Fruit fly (Drosophila melanogaster) whole organism, embryonic: ENCODE results near the gene Cp18.

ENCODE experiments used
- Ada2b ChIP-seq: fragments of 200-800 bp; sonication (Bioruptor generic); IDR thresholded peaks from 2 replicates; pipeline ENCODE4 v1.3.6; 2022; ENCODE audit warnings: missing biosample characterization, missing genetic modification characterization
- Adf1 ChIP-seq: fragments of 200-800 bp; sonication (Bioruptor generic); IDR thresholded peaks from 2 replicates; pipeline ENCODE4 v1.3.6; 2022; ENCODE audit warnings: missing biosample characterization, missing genetic modification characterization
- Atf-2 ChIP-seq: fragments of 200-800 bp; sonication (Bioruptor generic); optimal IDR thresholded peaks from 2 replicates; lab custom pipeline; 2016; ENCODE audit warnings: missing biosample characterization, missing genetic modification characterization
- Bdp1 ChIP-seq: fragments of 200-800 bp; sonication (Bioruptor generic); optimal IDR thresholded peaks from 3 replicates; lab custom pipeline; 2016; ENCODE audit warnings: missing biosample characterization, missing genetic modification characterization
- Blimp-1 ChIP-seq: fragments of 200-800 bp; sonication (Bioruptor generic); optimal IDR thresholded peaks from 3 replicates; lab custom pipeline; 2018; ENCODE audit warnings: missing biosample characterization, missing genetic modification characterization, mild to moderate bottlenecking, moderate library complexity, missing genetic modification reagents
- Bteb2 ChIP-seq: fragments of 200-800 bp; sonication (Bioruptor generic); optimal IDR thresholded peaks from 2 replicates; lab custom pipeline; 2016; ENCODE audit warnings: missing biosample characterization, missing genetic modification characterization
- CG12299 ChIP-seq: fragments of 200-800 bp; sonication (Bioruptor generic); optimal IDR thresholded peaks from 2 replicates; lab custom pipeline; 2018; ENCODE audit warnings: missing biosample characterization, mild to moderate bottlenecking, missing genetic modification characterization
- CG13424 ChIP-seq: fragments of 200-800 bp; sonication (Bioruptor generic); optimal IDR thresholded peaks from 2 replicates; lab custom pipeline; 2019; ENCODE audit warnings: missing biosample characterization, mild to moderate bottlenecking, missing genetic modification characterization, moderate library complexity
- CG14014 ChIP-seq: fragments of 200-800 bp; sonication (Bioruptor generic); IDR thresholded peaks from 2 replicates; pipeline ENCODE4 v1.3.6; 2022; ENCODE audit warnings: missing biosample characterization, missing genetic modification characterization
- CG14710 ChIP-seq: fragments of 200-800 bp; sonication (Bioruptor generic); optimal IDR thresholded peaks from 3 replicates; lab custom pipeline; 2019; ENCODE audit warnings: missing biosample characterization, mild to moderate bottlenecking, missing genetic modification characterization, moderate library complexity
- CG1603 ChIP-seq: fragments of 200-800 bp; sonication (Bioruptor generic); optimal IDR thresholded peaks from 2 replicates; lab custom pipeline; 2019; ENCODE audit warnings: missing biosample characterization, mild to moderate bottlenecking, missing genetic modification characterization, moderate library complexity
- CG17186 ChIP-seq: fragments of 200-800 bp; sonication (Bioruptor generic); optimal IDR thresholded peaks from 3 replicates; lab custom pipeline; 2017; ENCODE audit warnings: missing biosample characterization, missing genetic modification reagents, missing genetic modification characterization
- CG2116 ChIP-seq: fragments of 200-800 bp; sonication (Bioruptor generic); optimal IDR thresholded peaks from 3 replicates; lab custom pipeline; 2018; ENCODE audit warnings: missing biosample characterization, mild to moderate bottlenecking, missing genetic modification characterization
- CG32767 ChIP-seq: fragments of 200-800 bp; sonication (Bioruptor generic); IDR thresholded peaks from 2 replicates; pipeline ENCODE4 v1.3.6; 2022; ENCODE audit warnings: missing biosample characterization, missing genetic modification characterization
- CG4854 ChIP-seq: fragments of 200-800 bp; sonication (Bioruptor generic); optimal IDR thresholded peaks from 2 replicates; lab custom pipeline; 2016; ENCODE audit warnings: missing biosample characterization, missing genetic modification characterization, inconsistent platforms
- CG6272 ChIP-seq: fragments of 200-800 bp; sonication (Bioruptor generic); IDR thresholded peaks from 2 replicates; pipeline ENCODE4 v1.3.6; 2022; ENCODE audit warnings: missing biosample characterization, missing genetic modification characterization
- CG7271 ChIP-seq: fragments of 200-800 bp; sonication (Bioruptor generic); optimal IDR thresholded peaks from 2 replicates; lab custom pipeline; 2018; ENCODE audit warnings: missing biosample characterization, mild to moderate bottlenecking, missing genetic modification characterization, moderate library complexity
- CG7839 ChIP-seq: fragments of 200-800 bp; sonication (Bioruptor generic); optimal IDR thresholded peaks from 3 replicates; lab custom pipeline; 2018; ENCODE audit warnings: missing biosample characterization, mild to moderate bottlenecking, missing genetic modification characterization, moderate library complexity
- CG8281 ChIP-seq: fragments of 200-800 bp; sonication (Bioruptor generic); optimal IDR thresholded peaks from 2 replicates; lab custom pipeline; 2018; ENCODE audit warnings: missing biosample characterization, mild to moderate bottlenecking, missing genetic modification characterization, moderate library complexity
- CG8765 ChIP-seq: fragments of 200-800 bp; sonication (Bioruptor generic); IDR thresholded peaks from 2 replicates; pipeline ENCODE4 v1.3.6; 2022; ENCODE audit warnings: missing biosample characterization, missing genetic modification characterization
- CG9932 ChIP-seq: fragments of 200-800 bp; sonication (Bioruptor generic); IDR thresholded peaks from 2 replicates; pipeline ENCODE4 v1.3.6; 2022; ENCODE audit warnings: missing biosample characterization, missing genetic modification characterization
- CHES-1-like ChIP-seq: fragments of 200-800 bp; sonication (Bioruptor generic); optimal IDR thresholded peaks from 2 replicates; lab custom pipeline; 2016; ENCODE audit warnings: missing biosample characterization, missing genetic modification characterization
- D ChIP-seq, 2 experiments: fragments of 200-800 bp in 1 of 2; fragments of >200 bp in 1 of 2; sonication (Bioruptor generic) in 1 of 2; optimal IDR thresholded peaks; 2 replicates in 1 of 2; 3 replicates in 1 of 2; lab custom pipeline; 2017; ENCODE audit warnings: mild to moderate bottlenecking in 1 of 2, missing biosample characterization in 1 of 2, missing genetic modification characterization in 1 of 2, missing genetic modification reagents in 1 of 2
- Ets65A ChIP-seq: fragments of 200-800 bp; sonication (Bioruptor generic); peaks from one replicate; lab custom pipeline; 2016; ENCODE audit warnings: missing biosample characterization, missing genetic modification characterization
- Fer3 ChIP-seq: fragments of 200-800 bp; sonication (Bioruptor generic); optimal IDR thresholded peaks from 2 replicates; lab custom pipeline; 2018; ENCODE audit warnings: missing biosample characterization, mild to moderate bottlenecking, missing genetic modification characterization, moderate library complexity
- GATAe ChIP-seq: fragments of 200-800 bp; sonication (Bioruptor generic); conservative IDR thresholded peaks from 2 replicates; pipeline ENCODE4 v1.3.6; 2022; ENCODE audit warnings: missing biosample characterization, missing genetic modification characterization
- Gug ChIP-seq: fragments of 200-800 bp; sonication (Bioruptor generic); IDR thresholded peaks from 4 replicates; pipeline ENCODE4 v1.3.6; 2022; ENCODE audit warnings: missing biosample characterization, missing genetic modification characterization
- HLHmδ ChIP-seq: fragments of 200-800 bp; sonication (Bioruptor generic); optimal IDR thresholded peaks from 2 replicates; lab custom pipeline; 2018; ENCODE audit warnings: missing biosample characterization, mild to moderate bottlenecking, missing genetic modification characterization, moderate library complexity
- Mad ChIP-seq: fragments of 200-800 bp; sonication (Bioruptor generic); optimal IDR thresholded peaks from 2 replicates; lab custom pipeline; 2016; ENCODE audit warnings: missing biosample characterization, missing genetic modification characterization
- Nf-YC ChIP-seq: fragments of 200-800 bp; optimal IDR thresholded peaks from 3 replicates; lab custom pipeline; 2019; ENCODE audit warnings: missing biosample characterization, mild to moderate bottlenecking, missing genetic modification characterization, moderate library complexity
- Sox100B ChIP-seq: fragments of 200-800 bp; sonication (Bioruptor generic); optimal IDR thresholded peaks from 3 replicates; lab custom pipeline; 2018; ENCODE audit warnings: missing biosample characterization, mild to moderate bottlenecking, missing genetic modification characterization
- Sox102F ChIP-seq: fragments of 200-800 bp; sonication (Bioruptor generic); optimal IDR thresholded peaks from 2 replicates; lab custom pipeline; 2018; ENCODE audit warnings: missing biosample characterization, mild to moderate bottlenecking, missing genetic modification characterization, moderate library complexity
- Stat92E ChIP-seq, 3 experiments: fragments of >200 bp in 2 of 3; fragments of 200-800 bp in 1 of 3; sonication (Bioruptor generic) in 1 of 3; optimal IDR thresholded peaks; 2 replicates each; lab custom pipeline; 2017 to 2019; ENCODE audit warnings: missing biosample characterization in 3 of 3, missing genetic modification characterization in 3 of 3, mild to moderate bottlenecking in 1 of 3, moderate library complexity in 1 of 3
- TFAM ChIP-seq: fragments of 200-800 bp; sonication (Bioruptor generic); optimal IDR thresholded peaks from 2 replicates; lab custom pipeline; 2017; ENCODE audit warnings: missing biosample characterization, missing genetic modification characterization, inconsistent platforms
- Vsx1 ChIP-seq: fragments of 200-800 bp; sonication (Bioruptor generic); optimal IDR thresholded peaks from 2 replicates; lab custom pipeline; 2017; ENCODE audit warnings: missing biosample characterization, mild to moderate bottlenecking, missing genetic modification characterization, missing genetic modification reagents
- al ChIP-seq: fragments of 200-800 bp; sonication (Bioruptor generic); IDR thresholded peaks from 2 replicates; pipeline ENCODE4 v1.3.6; 2022; ENCODE audit warnings: missing biosample characterization, missing genetic modification characterization
- chinmo ChIP-seq: fragments of 200-800 bp; sonication (Bioruptor generic); IDR thresholded peaks from 4 replicates; pipeline ENCODE4 v1.3.6; 2022; ENCODE audit warnings: missing biosample characterization, missing genetic modification characterization; ENCODE audit not compliant: partially characterized antibody
- cwo ChIP-seq: fragments of 200-800 bp; sonication (Bioruptor generic); optimal IDR thresholded peaks from 3 replicates; lab custom pipeline; 2017; ENCODE audit warnings: missing biosample characterization, missing genetic modification characterization, mild to moderate bottlenecking, moderate library complexity, missing genetic modification reagents
- dmrt99B ChIP-seq: fragments of 200-800 bp; sonication (Bioruptor generic); optimal IDR thresholded peaks from 2 replicates; lab custom pipeline; 2018; ENCODE audit warnings: missing biosample characterization, mild to moderate bottlenecking, missing genetic modification characterization, moderate library complexity
- exex ChIP-seq: fragments of 200-800 bp; sonication (Bioruptor generic); optimal IDR thresholded peaks from 4 replicates; lab custom pipeline; 2018; ENCODE audit warnings: missing biosample characterization, mild to moderate bottlenecking, missing genetic modification characterization, moderate library complexity
- h ChIP-seq: fragments of >200 bp; optimal IDR thresholded peaks from 2 replicates; lab custom pipeline; 2017
- maf-S ChIP-seq: fragments of 200-800 bp; sonication (Bioruptor generic); optimal IDR thresholded peaks from 2 replicates; lab custom pipeline; 2016; ENCODE audit warnings: missing biosample characterization, missing genetic modification characterization
- nom ChIP-seq: fragments of 200-800 bp; sonication (Bioruptor generic); optimal IDR thresholded peaks from 2 replicates; lab custom pipeline; 2017; ENCODE audit warnings: missing biosample characterization, missing genetic modification characterization, mild to moderate bottlenecking, moderate library complexity, missing genetic modification reagents
- pho ChIP-seq: fragments of 200-800 bp; sonication (Bioruptor generic); optimal IDR thresholded peaks from 2 replicates; lab custom pipeline; 2016; ENCODE audit warnings: missing biosample characterization, missing genetic modification characterization
- rib ChIP-seq: fragments of 200-800 bp; sonication (Bioruptor generic); IDR thresholded peaks from 2 replicates; pipeline ENCODE4 v1.3.6; 2022; ENCODE audit warnings: missing biosample characterization, missing genetic modification characterization
- row ChIP-seq: fragments of 200-800 bp; sonication (Bioruptor generic); IDR thresholded peaks from 3 replicates; pipeline ENCODE4 v1.3.6; 2022; ENCODE audit warnings: missing biosample characterization, missing genetic modification characterization
- run ChIP-seq: fragments of 200-800 bp; sonication (Bioruptor generic); optimal IDR thresholded peaks from 3 replicates; lab custom pipeline; 2018; ENCODE audit warnings: missing biosample characterization, mild to moderate bottlenecking, missing genetic modification characterization
- schlank ChIP-seq: fragments of 200-800 bp; sonication (Bioruptor generic); optimal IDR thresholded peaks from 2 replicates; lab custom pipeline; 2018; ENCODE audit warnings: missing biosample characterization, mild to moderate bottlenecking, missing genetic modification characterization
- sim ChIP-seq: fragments of 200-800 bp; sonication (Bioruptor generic); IDR thresholded peaks from 2 replicates; pipeline ENCODE4 v1.3.6; 2022; ENCODE audit warnings: missing biosample characterization, missing genetic modification characterization
- slp2 ChIP-seq: fragments of 200-800 bp; sonication (Bioruptor generic); optimal IDR thresholded peaks from 2 replicates; lab custom pipeline; 2016; ENCODE audit warnings: missing biosample characterization, missing genetic modification characterization
- yki ChIP-seq: fragments of >200 bp; optimal IDR thresholded peaks from 3 replicates; lab custom pipeline; 2018

The Cp18 gene

dm6 chr3L:8699612-8700011, 27.0 kb upstream of the Cp18 start (continued):
- TF ChIP-seq pho (GFP tag; lab: Kevin White, UChicago) = no peak
- no peak for TF ChIP-seq yki
- TF ChIP-seq TFAM (GFP tag; lab: Kevin White, UChicago) = no peak
- no peak for TF ChIP-seq Gug
- no peak for TF ChIP-seq CG7271 (tag; lab: Kevin White, UChicago)
- peak; percentile 83 for TF ChIP-seq exex (tag; lab: Kevin White, UChicago)
- TF ChIP-seq CG8765 (GFP tag; lab: Robert Waterston, UW) = no peak
- TF ChIP-seq row (GFP tag; lab: Robert Waterston, UW) = no peak
- TF ChIP-seq CG14710 (tag; lab: Kevin White, UChicago) = no peak
- no peak for TF ChIP-seq CG9932 (GFP tag; lab: Robert Waterston, UW)
- no peak for TF ChIP-seq Ada2b (GFP tag; lab: Robert Waterston, UW)
- TF ChIP-seq Sox102F (GFP tag; lab: Kevin White, UChicago) = no peak
- no peak for TF ChIP-seq CG1603
- no peak for TF ChIP-seq al (GFP tag; lab: Robert Waterston, UW)
- no peak for TF ChIP-seq CG6272 (GFP tag; lab: Robert Waterston, UW)
- TF ChIP-seq CG2116 (GFP tag; lab: Kevin White, UChicago) = no peak
- TF ChIP-seq Fer3 (tag; lab: Kevin White, UChicago) = no peak
- TF ChIP-seq sim (GFP tag; lab: Robert Waterston, UW) = 0 out of 2 replicates have a peak, but pooled peaks have one; percentile 6
- no peak for TF ChIP-seq Atf-2 (GFP tag; lab: Kevin White, UChicago)
- no peak for TF ChIP-seq Ets65A (GFP tag; lab: Kevin White, UChicago)
- TF ChIP-seq Blimp-1 (GFP tag; lab: Kevin White, UChicago) = no peak
- peak; percentile 83 for TF ChIP-seq HLHmδ
- TF ChIP-seq run (tag; lab: Kevin White, UChicago) = no peak
- TF ChIP-seq dmrt99B (tag; lab: Kevin White, UChicago) = no peak
- TF ChIP-seq cwo (GFP tag; lab: Kevin White, UChicago) = peak; percentile 99
- no peak for TF ChIP-seq chinmo
- TF ChIP-seq Vsx1 = peak; percentile 57
- no peak for TF ChIP-seq maf-S (GFP tag; lab: Kevin White, UChicago)
- no peak for TF ChIP-seq CG12299
- no peak for TF ChIP-seq Bteb2 (GFP tag; lab: Kevin White, UChicago)
- TF ChIP-seq D (optimal IDR thresholded peaks at IDR 0.05; lab: Kevin White, UChicago) = no peak
- no peak for TF ChIP-seq D (GFP tag; optimal IDR thresholded peaks at IDR 0.05; lab: Kevin White, UChicago)
- no peak for TF ChIP-seq CHES-1-like
- 0 out of 2 replicates have a peak, but pooled peaks have one; percentile 12 for TF ChIP-seq CG32767
- no peak for TF ChIP-seq Bdp1 (GFP tag; lab: Kevin White, UChicago)
- no peak for TF ChIP-seq Sox100B (GFP tag; lab: Kevin White, UChicago)
- no peak for TF ChIP-seq CG13424 (tag; lab: Kevin White, UChicago)
- peak; percentile 30; the same call in 1 of the 2 replicates for TF ChIP-seq Adf1 (GFP tag; lab: Robert Waterston, UW)
- peak; percentile 93 for TF ChIP-seq GATAe (GFP tag; lab: Robert Waterston, UW)
- TF ChIP-seq CG14014 (GFP tag; lab: Robert Waterston, UW) = peak; percentile 29; the same call in 1 of the 2 replicates
- TF ChIP-seq slp2 (GFP tag; lab: Kevin White, UChicago) = no peak
- TF ChIP-seq Nf-YC = peak; percentile 89
- TF ChIP-seq CG4854 (GFP tag; lab: Kevin White, UChicago) = no peak
- TF ChIP-seq CG7839 (tag; lab: Kevin White, UChicago) = no peak
- TF ChIP-seq CG8281 = peak; percentile 56
- no peak for TF ChIP-seq h (lab: Kevin White, UChicago)
- no peak for TF ChIP-seq schlank
- no peak for TF ChIP-seq nom
- 0 out of 2 replicates have a peak, but pooled peaks have one; percentile 12 for TF ChIP-seq rib
- TF ChIP-seq Mad (GFP tag; lab: Kevin White, UChicago) = no peak
- no peak for TF ChIP-seq Stat92E (GFP tag; optimal IDR thresholded peaks at IDR 0.05; lab: Kevin White, UChicago)
- TF ChIP-seq CG17186 (GFP tag; lab: Kevin White, UChicago) = no peak
